Fruit fly (Drosophila melanogaster) whole organism, pupa: ENCODE results near the gene CG2608.

Source experiments
- CG10348 ChIP-seq: fragments of 200-800 bp; sonication (Bioruptor generic); IDR thresholded peaks from 2 replicates; pipeline ENCODE4 v1.3.6; 2022; ENCODE audit warnings: missing biosample characterization, missing genetic modification characterization
- CG12605 ChIP-seq: fragments of 200-800 bp; sonication (Bioruptor generic); IDR thresholded peaks from 2 replicates; pipeline ENCODE4 v1.3.6; 2022; ENCODE audit warnings: missing biosample characterization, missing genetic modification characterization
- CG13204 ChIP-seq: fragments of 200-800 bp; sonication (Bioruptor generic); optimal IDR thresholded peaks from 2 replicates; lab custom pipeline; 2018; ENCODE audit warnings: missing biosample characterization, mild to moderate bottlenecking, missing genetic modification characterization, moderate library complexity
- CG14655 ChIP-seq: fragments of 200-800 bp; sonication (Bioruptor generic); optimal IDR thresholded peaks from 3 replicates; lab custom pipeline; 2017; ENCODE audit warnings: mild to moderate bottlenecking, missing biosample characterization, missing genetic modification reagents, missing genetic modification characterization
- CG15710 ChIP-seq: fragments of 200-800 bp; sonication (Bioruptor generic); optimal IDR thresholded peaks from 2 replicates; lab custom pipeline; 2018; ENCODE audit warnings: missing biosample characterization, mild to moderate bottlenecking, missing genetic modification characterization, moderate library complexity
- CG17806 ChIP-seq: fragments of 200-800 bp; sonication (Bioruptor generic); optimal IDR thresholded peaks from 2 replicates; lab custom pipeline; 2018; ENCODE audit warnings: missing biosample characterization, mild to moderate bottlenecking, missing genetic modification characterization, moderate library complexity
- CG32121 ChIP-seq: fragments of 200-800 bp; sonication (Bioruptor generic); IDR thresholded peaks from 2 replicates; pipeline ENCODE4 v1.3.6; 2022; ENCODE audit warnings: missing biosample characterization, missing genetic modification characterization
- CG4496 ChIP-seq: fragments of 200-800 bp; sonication (Bioruptor generic); IDR thresholded peaks from 3 replicates; pipeline ENCODE4 v1.3.6; 2022; ENCODE audit warnings: missing biosample characterization, missing genetic modification characterization
- CG8301 ChIP-seq: fragments of 200-800 bp; sonication (Bioruptor generic); optimal IDR thresholded peaks from 2 replicates; lab custom pipeline; 2018; ENCODE audit warnings: missing biosample characterization, mild to moderate bottlenecking, missing genetic modification characterization
- CG9948 ChIP-seq: fragments of 200-800 bp; sonication (Bioruptor generic); optimal IDR thresholded peaks from 2 replicates; lab custom pipeline; 2018; ENCODE audit warnings: missing biosample characterization, mild to moderate bottlenecking, missing genetic modification characterization, moderate library complexity
- D1 ChIP-seq: fragments of 200-800 bp; sonication (Bioruptor generic); optimal IDR thresholded peaks from 2 replicates; lab custom pipeline; 2018; ENCODE audit warnings: missing biosample characterization, mild to moderate bottlenecking, missing genetic modification characterization, moderate library complexity
- EcR ChIP-seq: fragments of 200-800 bp; sonication (Bioruptor generic); optimal IDR thresholded peaks from 3 replicates; lab custom pipeline; 2019; ENCODE audit warnings: missing biosample characterization, missing genetic modification characterization, mild to moderate bottlenecking, moderate library complexity, missing genetic modification reagents
- Ets98B ChIP-seq: fragments of 200-800 bp; sonication (Bioruptor generic); IDR thresholded peaks from 2 replicates; pipeline ENCODE4 v1.3.6; 2022; ENCODE audit warnings: missing biosample characterization, missing genetic modification characterization
- Pif1A ChIP-seq: fragments of 200-800 bp; sonication (Bioruptor generic); optimal IDR thresholded peaks from 3 replicates; lab custom pipeline; 2016; ENCODE audit warnings: missing biosample characterization, missing genetic modification characterization
- Pif1B ChIP-seq: fragments of 200-800 bp; sonication (Bioruptor generic); optimal IDR thresholded peaks from 3 replicates; lab custom pipeline; 2016; ENCODE audit warnings: missing biosample characterization, missing genetic modification characterization
- Snoo ChIP-seq: fragments of 200-800 bp; sonication (Bioruptor generic); optimal IDR thresholded peaks from 3 replicates; lab custom pipeline; 2017; ENCODE audit warnings: missing biosample characterization, mild to moderate bottlenecking, missing genetic modification characterization, inconsistent platforms
- fd96Ca ChIP-seq: fragments of 200-800 bp; sonication (Bioruptor generic); IDR thresholded peaks from 3 replicates; pipeline ENCODE4 v1.3.6; 2022; ENCODE audit warnings: missing biosample characterization, missing genetic modification characterization
- gl ChIP-seq: fragments of 200-800 bp; sonication (Bioruptor generic); optimal IDR thresholded peaks from 2 replicates; lab custom pipeline; 2018; ENCODE audit warnings: missing biosample characterization, mild to moderate bottlenecking, missing genetic modification characterization
- rn ChIP-seq: fragments of 200-800 bp; sonication (Bioruptor generic); IDR thresholded peaks from 2 replicates; pipeline ENCODE4 v1.3.6; 2022; ENCODE audit warnings: missing biosample characterization, missing genetic modification characterization

Gene CG2608

dm6 chr2L:20649891-20650290 is 4.3 kb downstream of the CG2608 start, which contains the start of gene CG2611:
CG2611 (plus strand) TSS chr2L:20650189.
- TF ChIP-seq CG32121 (no peak; the same call in 1 of the 2 replicates), CG9948 (no peak), CG17806 (tag; lab: Kevin White, UChicago) (peak; percentile 39), Snoo (tag; lab: Kevin White, UChicago) (peak; percentile 45), Ets98B (GFP tag; lab: Robert Waterston, UW) (peak; percentile 28; the same call in 1 of the 2 replicates), CG12605 (GFP tag; lab: Robert Waterston, UW) (0 out of 2 replicates have a peak, but pooled peaks have one; percentile 11), CG15710 (tag; lab: Kevin White, UChicago) (peak; percentile 41)
- TF ChIP-seq, all 21 proteins: peak for 5

dm6 chr2L:20656110-20656509 is 10.5 kb downstream of the CG2608 start, which contains the start of the genes brun and CG2614:
brun (minus strand) TSS chr2L:20656178.
CG2614 (plus strand) TSS chr2L:20656426.
- peak; percentile 37 for TF ChIP-seq CG15710 (tag; lab: Kevin White, UChicago)
- peak; percentile 22 for TF ChIP-seq CG17806 (tag; lab: Kevin White, UChicago)
- TF ChIP-seq CG14655 (GFP tag; lab: Kevin White, UChicago), result no peak
- TF ChIP-seq D1 (tag; lab: Kevin White, UChicago), result no peak
- peak; percentile 45 for TF ChIP-seq Ets98B (GFP tag; lab: Robert Waterston, UW)
- peak; percentile 79 for TF ChIP-seq EcR (GFP tag; lab: Kevin White, UChicago)
- peak; percentile 8; the same call in 1 of the 3 replicates for TF ChIP-seq fd96Ca
- TF ChIP-seq CG32121, result peak; percentile 60

dm6 chr2L:20661071-20661470 is 15.4 kb downstream of the CG2608 start:
- TF ChIP-seq CG14655 (GFP tag; lab: Kevin White, UChicago), result no peak
- TF ChIP-seq fd96Ca, result no peak
- peak; percentile 36; the same call in 1 of the 3 replicates for TF ChIP-seq CG4496 (GFP tag; lab: Robert Waterston, UW)
- peak; percentile 28; the same call in 1 of the 2 replicates for TF ChIP-seq Ets98B (GFP tag; lab: Robert Waterston, UW)

dm6 chr2L:20664428-20664827 is 18.8 kb downstream of the CG2608 start:
- no peak for TF ChIP-seq CG10348 (GFP tag; lab: Robert Waterston, UW)
- no peak for TF ChIP-seq CG9948
- no peak for TF ChIP-seq EcR (GFP tag; lab: Kevin White, UChicago)
- no peak for TF ChIP-seq CG15710 (tag; lab: Kevin White, UChicago)
- no peak for TF ChIP-seq D1 (tag; lab: Kevin White, UChicago)
- no peak for TF ChIP-seq CG4496 (GFP tag; lab: Robert Waterston, UW)
- TF ChIP-seq gl, result no peak
- TF ChIP-seq Pif1B, result no peak
- no peak for TF ChIP-seq CG13204
- no peak for TF ChIP-seq CG12605 (GFP tag; lab: Robert Waterston, UW)
- no peak for TF ChIP-seq CG8301 (tag; lab: Kevin White, UChicago)
- TF ChIP-seq CG32121, result no peak
- TF ChIP-seq CG17806 (tag; lab: Kevin White, UChicago), result no peak
- no peak for TF ChIP-seq Pif1A (GFP tag; lab: Kevin White, UChicago)
- no peak for TF ChIP-seq rn (GFP tag; lab: Robert Waterston, UW)
- TF ChIP-seq fd96Ca, result no peak; the same call in 2 of the 3 replicates

- TF ChIP-seq Ets98B (GFP tag; lab: Robert Waterston, UW) (0 out of 2 replicates have a peak, but pooled peaks have one; percentile 15), rn (GFP tag; lab: Robert Waterston, UW) (no peak)
- TF ChIP-seq, all 21 proteins: peak for 1
These were observed 25.6 kb downstream of the CG2608 start for dm6 chr2L:20671212-20671611.

dm6 chr2L:20673737-20674461 is 28.3 kb downstream of the CG2608 start:
- TF ChIP-seq EcR (GFP tag; lab: Kevin White, UChicago), result peak; percentile 17
- no peak for TF ChIP-seq Pif1A (GFP tag; lab: Kevin White, UChicago)
- TF ChIP-seq rn (GFP tag; lab: Robert Waterston, UW), result no peak
- 0 out of 2 replicates have a peak, but pooled peaks have one; percentile 24 for TF ChIP-seq CG32121
- TF ChIP-seq, all 21 proteins: peak for 2

- TF ChIP-seq CG9948 (no peak), fd96Ca (no peak), CG15710 (tag; lab: Kevin White, UChicago) (no peak), CG10348 (GFP tag; lab: Robert Waterston, UW) (no peak), Pif1A (GFP tag; lab: Kevin White, UChicago) (no peak), CG12605 (GFP tag; lab: Robert Waterston, UW) (no peak), CG8301 (tag; lab: Kevin White, UChicago) (no peak), Snoo (tag; lab: Kevin White, UChicago) (no peak), CG32121 (no peak), CG4496 (GFP tag; lab: Robert Waterston, UW) (no peak), D1 (tag; lab: Kevin White, UChicago) (no peak)
These were observed 29.1 kb downstream of the CG2608 start for dm6 chr2L:20674718-20675117.
